Worm (Caenorhabditis elegans): ENCODE measurements around the gene clec-3.

clec-3 gene

DNA sequence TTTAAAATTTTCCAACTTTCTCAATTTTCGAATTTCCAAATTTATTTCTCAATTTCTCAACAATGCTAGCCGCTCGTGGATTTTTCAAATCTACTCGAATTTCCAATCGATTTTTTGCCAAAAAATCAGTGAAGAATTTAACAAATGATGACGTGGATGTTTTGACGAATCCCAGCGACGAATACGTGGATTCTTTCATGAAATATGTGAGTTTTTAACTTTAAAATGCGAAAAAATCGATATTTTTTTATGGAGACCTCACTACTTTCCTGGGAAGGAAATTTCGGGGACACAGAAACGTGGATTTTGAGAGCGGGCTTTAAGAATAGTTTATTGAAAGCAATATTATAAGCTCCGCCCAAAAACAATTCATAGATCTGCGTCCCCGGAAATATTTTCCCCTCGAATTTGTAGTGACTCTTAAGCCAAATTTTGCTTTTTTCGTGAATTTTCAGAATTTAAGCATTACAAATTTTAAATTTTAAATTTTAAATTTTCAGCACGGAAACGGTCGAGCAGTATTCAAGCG lies 28.1 kb downstream of the clec-3 start, which contains the start of gene K08A2.2 (continued):
- TF ChIP-seq fkh-10 (GFP tag; optimal IDR thresholded peaks at IDR 0.05) (no peak), lin-39 (tag; optimal IDR thresholded peaks at IDR 0.05) (no peak), egl-13 (tag; optimal IDR thresholded peaks at IDR 0.05) (peak; percentile 16), hlh-4 (tag; optimal IDR thresholded peaks at IDR 0.05) (no peak), efl-1 (optimal IDR thresholded peaks at IDR 0.05) (peak in 1 of 2 experiments; percentile 24), efl-1 (GFP tag; optimal IDR thresholded peaks at IDR 0.05 in 1 of 2) (peak in 1 of 2 experiments; percentile 64), nhr-71 (tag; optimal IDR thresholded peaks at IDR 0.05) (peak; percentile 35), rnt-1 (tag; optimal IDR thresholded peaks at IDR 0.05) (peak; percentile 51), sptf-1 (tag; optimal IDR thresholded peaks at IDR 0.05) (no peak), efl-3 (GFP tag; optimal IDR thresholded peaks at IDR 0.05) (no peak), ceh-90 (tag; optimal IDR thresholded peaks at IDR 0.05) (peak; percentile 39), blmp-1 (tag; optimal IDR thresholded peaks at IDR 0.05) (no peak), dpl-1 (GFP tag; optimal IDR thresholded peaks at IDR 0.05) (no peak), ceh-88 (GFP tag; IDR thresholded peaks at IDR 0.05) (no peak), pag-3 (tag; optimal IDR thresholded peaks at IDR 0.05; ENCODE audit: borderline replicate concordance, insufficient read depth) (no peak), tbx-2 (tag; optimal IDR thresholded peaks at IDR 0.05) (peak; percentile 11), lsy-2 (tag; optimal IDR thresholded peaks at IDR 0.05) (no peak), unc-30 (tag; optimal IDR thresholded peaks at IDR 0.05) (no peak), snpc-4 (tag; optimal IDR thresholded peaks at IDR 0.05) (no peak), elt-2 (tag; optimal IDR thresholded peaks at IDR 0.05) (peak; percentile 28), nhr-90 (tag; optimal IDR thresholded peaks at IDR 0.05; ENCODE audit: poor library complexity) (peak; percentile 31), fkh-8 (tag; optimal IDR thresholded peaks at IDR 0.05) (no peak), lir-3 (tag; optimal IDR thresholded peaks at IDR 0.05; ENCODE audit: poor library complexity) (peak; percentile 77), nhr-85 (tag) (peak; percentile 44), ama-1 (optimal IDR thresholded peaks at IDR 0.05) (no peak), C34B4.2 (tag; optimal IDR thresholded peaks at IDR 0.05) (no peak), vab-15 (tag; optimal IDR thresholded peaks at IDR 0.05) (no peak), nhr-77 (tag; optimal IDR thresholded peaks at IDR 0.05) (no peak), grh-1 (GFP tag; IDR thresholded peaks at IDR 0.05) (no peak), nhr-28 (tag; optimal IDR thresholded peaks at IDR 0.05) (no peak), dsc-1 (tag; optimal IDR thresholded peaks at IDR 0.05) (no peak)

DNA sequence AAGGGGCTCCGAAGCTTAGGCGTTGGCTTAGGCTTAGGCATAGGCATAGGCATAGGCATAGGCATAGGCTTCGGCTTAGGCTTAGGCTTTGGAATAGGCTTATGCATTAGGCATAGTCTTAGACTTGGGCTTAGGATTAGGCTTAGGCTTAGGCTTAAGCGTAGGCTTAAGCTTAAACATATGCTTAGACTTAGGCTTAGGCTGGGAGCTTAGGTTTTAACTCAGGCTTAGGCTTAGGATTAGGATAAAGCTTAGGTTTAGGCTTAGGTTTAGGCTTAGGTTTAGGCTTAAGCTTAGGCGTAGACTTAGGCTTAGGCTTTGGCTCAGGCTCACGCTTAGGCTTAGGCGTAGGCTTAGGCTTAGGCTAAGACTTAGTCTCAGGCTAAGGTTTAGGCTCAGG lies 29.6 kb downstream of the clec-3 start:
- no peak for TF ChIP-seq efl-1 (optimal IDR thresholded peaks at IDR 0.05)
- TF ChIP-seq efl-1 (GFP tag; optimal IDR thresholded peaks at IDR 0.05 in 1 of 2) = peak in 1 of 2 experiments; percentile 29
- no peak for TF ChIP-seq lin-39 (tag; optimal IDR thresholded peaks at IDR 0.05)

DNA sequence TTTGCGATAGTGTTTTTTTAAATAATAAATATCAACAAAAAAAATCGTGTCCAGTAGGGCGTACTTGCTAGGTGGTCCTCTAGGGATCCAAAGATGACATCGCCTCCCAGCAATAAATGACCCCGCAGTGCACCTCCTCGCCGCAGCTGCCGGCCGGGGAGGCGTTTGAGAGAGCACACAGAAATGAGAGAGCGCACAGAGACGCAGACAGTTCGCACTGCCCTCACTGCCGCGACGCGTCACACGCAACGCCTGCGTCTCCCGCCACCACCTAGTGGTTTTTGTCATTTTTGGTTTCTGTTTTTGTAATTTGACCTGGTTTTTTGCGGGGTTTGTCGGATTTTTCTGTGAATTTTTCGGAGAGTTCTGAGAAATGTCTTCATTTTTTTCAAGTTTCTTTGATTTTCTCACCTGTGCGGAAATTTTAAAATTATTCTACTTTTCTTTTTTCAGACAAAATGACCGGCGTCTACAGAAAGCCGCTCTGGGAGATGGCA lies 31.8 kb downstream of the clec-3 start, which contains the start of gene lido-7:
TSS of gene lido-7 (plus strand) at position 447 of the 497 bp plus-strand sequence.
- TF ChIP-seq unc-62 (GFP tag; optimal IDR thresholded peaks at IDR 0.05) (no peak), rnt-1 (tag; optimal IDR thresholded peaks at IDR 0.05) (peak; percentile 78), sox-4 (tag; optimal IDR thresholded peaks at IDR 0.05) (no peak), aly-2 (tag; optimal IDR thresholded peaks at IDR 0.05) (no peak), tlp-1 (tag; optimal IDR thresholded peaks at IDR 0.05) (no peak), pqm-1 (tag; optimal IDR thresholded peaks at IDR 0.05) (no peak), ets-5 (GFP tag; IDR thresholded peaks at IDR 0.05) (no peak), lin-13 (GFP tag; optimal IDR thresholded peaks at IDR 0.05) (peak; percentile 28), F16B12.6 (tag; optimal IDR thresholded peaks at IDR 0.05) (no peak), efl-1 (optimal IDR thresholded peaks at IDR 0.05) (peak; percentile 61 to 64), efl-1 (GFP tag; optimal IDR thresholded peaks at IDR 0.05 in 1 of 2) (peak; percentile 30 to 44), hlh-17 (GFP tag; optimal IDR thresholded peaks at IDR 0.05; ENCODE audit: borderline replicate concordance) (no peak), Y116A8C.19 (tag; optimal IDR thresholded peaks at IDR 0.05; ENCODE audit: borderline replicate concordance) (no peak), ceh-88 (GFP tag; IDR thresholded peaks at IDR 0.05) (no peak), lin-14 (GFP tag; optimal IDR thresholded peaks at IDR 0.05) (peak; percentile 83), nhr-20 (tag; optimal IDR thresholded peaks at IDR 0.05) (peak; percentile 38), aha-1 (tag; optimal IDR thresholded peaks at IDR 0.05) (no peak), lin-15B (tag; optimal IDR thresholded peaks at IDR 0.05) (no peak), fkh-10 (GFP tag; optimal IDR thresholded peaks at IDR 0.05) (no peak), nhr-90 (tag; optimal IDR thresholded peaks at IDR 0.05; ENCODE audit: poor library complexity) (peak; percentile 2), dpl-1 (GFP tag; optimal IDR thresholded peaks at IDR 0.05) (peak in 2 of 3 experiments; percentile 20 to 31), zag-1 (tag; optimal IDR thresholded peaks at IDR 0.05) (no peak), unc-130 (tag; optimal IDR thresholded peaks at IDR 0.05) (no peak), sptf-1 (tag; optimal IDR thresholded peaks at IDR 0.05) (no peak), lin-35 (GFP tag; optimal IDR thresholded peaks at IDR 0.05) (peak; percentile 27 to 59), unc-98 (GFP tag; IDR thresholded peaks at IDR 0.05) (0 out of 2 replicates have a peak, but pooled peaks have one; percentile 17), lin-39 (tag; optimal IDR thresholded peaks at IDR 0.05) (no peak)

Data from whole organism, L1 larva.